Worm (Caenorhabditis elegans): ENCODE measurements around the gene nduc-2.

The nduc-2 gene

DNA sequence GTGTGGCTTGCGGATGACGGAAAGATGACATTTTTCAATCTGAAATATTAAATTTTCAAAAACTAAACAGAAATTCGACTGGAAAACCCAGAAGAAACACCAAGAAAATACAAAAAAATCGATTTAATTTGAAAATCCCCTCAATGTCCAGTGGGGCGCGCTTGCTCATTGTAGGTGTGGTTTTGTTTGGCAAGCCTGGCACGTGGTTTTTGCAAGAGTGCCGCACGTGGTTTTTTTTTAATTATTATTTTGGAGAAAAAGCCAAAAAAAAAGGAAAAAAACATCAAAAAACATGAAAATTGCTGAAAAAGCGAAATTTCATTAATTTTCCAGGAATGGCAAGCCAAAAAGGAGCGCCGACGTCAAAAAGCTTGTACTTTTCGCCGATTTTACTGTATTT, 18.0 kb upstream of the nduc-2 start, which contains the start of gene swsn-3:
TSS of gene swsn-3 (minus strand) at position 45 of the 400 bp plus-strand sequence.
- no peak for TF ChIP-seq ama-1 (optimal IDR thresholded peaks at IDR 0.05)
- TF ChIP-seq hnd-1 (tag; optimal IDR thresholded peaks at IDR 0.05): peak; percentile 68
- TF ChIP-seq ceh-36 (tag; optimal IDR thresholded peaks at IDR 0.05): peak; percentile 75
- peak; percentile 84 for TF ChIP-seq scrt-1 (GFP tag; IDR thresholded peaks at IDR 0.05)
- TF ChIP-seq ceh-13 (GFP tag; optimal IDR thresholded peaks at IDR 0.05): peak; percentile 70
- peak; percentile 44 for TF ChIP-seq hmbx-1 (tag; optimal IDR thresholded peaks at IDR 0.05)
- peak; percentile 58 for TF ChIP-seq ets-7 (tag; optimal IDR thresholded peaks at IDR 0.05)
- TF ChIP-seq F13C5.2 (tag; optimal IDR thresholded peaks at IDR 0.05): peak; percentile 96
- TF ChIP-seq flt-1 (GFP tag; IDR thresholded peaks at IDR 0.05): peak; percentile 73; the same call in 1 of the 2 replicates
- peak; percentile 55 for TF ChIP-seq tra-4 (tag; optimal IDR thresholded peaks at IDR 0.05)
- peak; percentile 80 for TF ChIP-seq aly-1 (tag; optimal IDR thresholded peaks at IDR 0.05)
- peak; percentile 81 for TF ChIP-seq tbx-11 (GFP tag; IDR thresholded peaks at IDR 0.05)
- TF ChIP-seq pes-1 (GFP tag; IDR thresholded peaks at IDR 0.05): peak; percentile 87
- peak; percentile 61 for TF ChIP-seq B0310.2 (tag; optimal IDR thresholded peaks at IDR 0.05)
- TF ChIP-seq hmg-4 (GFP tag; optimal IDR thresholded peaks at IDR 0.05): peak; percentile 79
- peak; percentile 86 for TF ChIP-seq sea-1 (GFP tag; conservative IDR thresholded peaks at IDR 0.05)
- TF ChIP-seq tbx-37 (GFP tag; conservative IDR thresholded peaks at IDR 0.05): peak; percentile 79

DNA sequence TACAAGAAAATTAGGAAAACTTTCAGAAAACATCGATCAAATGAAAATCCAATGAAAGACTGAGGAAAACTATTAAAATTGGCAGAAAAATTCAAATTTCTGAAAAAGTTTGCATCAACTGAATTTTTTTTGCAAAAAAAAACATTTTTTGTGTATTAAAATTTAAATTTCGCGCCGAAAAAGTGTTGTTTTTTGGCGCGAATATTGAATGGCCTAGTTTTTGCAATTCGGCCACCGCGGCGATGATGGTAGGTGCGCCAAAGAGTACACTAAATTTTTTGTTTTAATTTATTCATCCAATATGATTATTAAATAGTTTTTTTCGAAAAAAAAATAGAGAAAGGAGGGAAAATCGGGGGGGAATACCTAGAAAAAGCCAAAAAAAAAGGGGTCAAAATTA, 17.6 kb upstream of the nduc-2 start:
- TF ChIP-seq aly-1 (tag; optimal IDR thresholded peaks at IDR 0.05) (no peak), flt-1 (GFP tag; IDR thresholded peaks at IDR 0.05) (no peak), ceh-13 (GFP tag; optimal IDR thresholded peaks at IDR 0.05) (no peak), B0310.2 (tag; optimal IDR thresholded peaks at IDR 0.05) (no peak), hmbx-1 (tag; optimal IDR thresholded peaks at IDR 0.05) (no peak)

DNA sequence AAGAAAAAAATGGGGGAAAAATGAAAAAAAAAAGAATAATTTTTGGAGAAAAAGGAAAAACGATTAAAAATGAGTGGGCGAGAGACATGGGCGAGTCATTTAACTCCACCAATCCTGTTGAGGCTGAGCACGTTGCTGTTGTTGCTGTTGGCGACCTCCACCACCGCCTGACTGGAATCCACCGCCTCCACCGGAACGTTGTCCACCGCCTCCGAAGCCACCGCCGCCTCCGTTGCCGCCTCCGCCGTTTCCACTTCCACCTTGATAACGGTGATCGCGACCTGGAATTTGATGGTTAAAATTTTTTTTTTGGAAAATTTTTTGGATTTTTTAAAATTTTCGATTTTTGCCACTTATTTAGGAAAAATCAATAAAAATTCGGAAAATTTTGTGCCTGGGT, 15.9 kb upstream of the nduc-2 start:
- TF ChIP-seq hnd-1 (tag; optimal IDR thresholded peaks at IDR 0.05) (no peak), tbx-37 (GFP tag; conservative IDR thresholded peaks at IDR 0.05) (no peak), B0310.2 (tag; optimal IDR thresholded peaks at IDR 0.05) (no peak), tra-4 (tag; optimal IDR thresholded peaks at IDR 0.05) (no peak), ceh-36 (tag; optimal IDR thresholded peaks at IDR 0.05) (no peak), hmg-4 (GFP tag; optimal IDR thresholded peaks at IDR 0.05) (no peak), pes-1 (GFP tag; IDR thresholded peaks at IDR 0.05) (no peak), ets-7 (tag; optimal IDR thresholded peaks at IDR 0.05) (no peak)

DNA sequence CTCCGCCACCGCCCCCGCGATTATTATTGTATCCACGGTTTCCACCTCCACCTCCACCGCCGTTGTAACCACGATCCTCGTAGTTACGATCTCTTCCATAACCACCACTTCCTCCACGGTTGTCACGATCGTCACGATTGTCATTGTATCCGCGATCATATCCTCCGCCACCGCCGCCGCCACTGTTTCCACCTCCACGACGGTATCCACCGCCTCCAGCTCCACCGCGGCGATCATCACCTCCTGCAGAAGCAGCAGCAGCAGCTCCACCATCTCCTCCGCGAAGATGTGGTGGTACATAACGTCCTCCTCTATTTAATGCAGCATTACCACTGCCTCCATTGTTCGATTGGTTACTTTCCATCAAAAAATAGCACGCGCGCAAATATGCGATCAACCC, 8.0 kb upstream of the nduc-2 start, which contains the start of gene laf-1:
TSS of gene laf-1 (minus strand) at position 399 of the 400 bp plus-strand sequence.
- TF ChIP-seq tbx-11 (GFP tag; IDR thresholded peaks at IDR 0.05) (no peak), pes-1 (GFP tag; IDR thresholded peaks at IDR 0.05) (no peak), ceh-36 (tag; optimal IDR thresholded peaks at IDR 0.05) (no peak), hmg-4 (GFP tag; optimal IDR thresholded peaks at IDR 0.05) (no peak), hnd-1 (tag; optimal IDR thresholded peaks at IDR 0.05) (no peak), F13C5.2 (tag; optimal IDR thresholded peaks at IDR 0.05) (no peak), sea-1 (GFP tag; conservative IDR thresholded peaks at IDR 0.05) (no peak), hmbx-1 (tag; optimal IDR thresholded peaks at IDR 0.05) (no peak), scrt-1 (GFP tag; IDR thresholded peaks at IDR 0.05) (no peak), ets-7 (tag; optimal IDR thresholded peaks at IDR 0.05) (no peak), ceh-13 (GFP tag; optimal IDR thresholded peaks at IDR 0.05) (no peak), B0310.2 (tag; optimal IDR thresholded peaks at IDR 0.05) (no peak), aly-1 (tag; optimal IDR thresholded peaks at IDR 0.05) (no peak), tbx-37 (GFP tag; conservative IDR thresholded peaks at IDR 0.05) (no peak), ama-1 (optimal IDR thresholded peaks at IDR 0.05) (no peak), flt-1 (GFP tag; IDR thresholded peaks at IDR 0.05) (no peak)

DNA sequence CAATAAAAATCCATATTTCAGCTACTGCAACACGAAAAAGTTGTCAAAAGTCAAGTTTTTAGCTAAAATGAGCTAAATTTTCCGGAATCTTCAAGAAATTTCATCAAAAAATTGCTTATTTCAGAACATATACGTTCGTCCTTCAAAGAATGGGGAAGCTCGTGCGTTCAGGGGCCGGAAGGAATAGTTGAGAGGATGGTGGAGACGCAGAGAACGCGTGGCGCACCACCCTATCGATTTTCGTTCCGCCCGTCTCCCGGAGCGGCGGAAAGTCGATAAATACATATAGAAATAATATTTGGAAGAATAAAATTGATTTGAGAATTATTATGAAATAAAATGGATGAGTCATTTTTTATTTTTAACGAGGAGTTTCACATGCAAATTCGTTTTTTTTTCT, 6.4 kb upstream of the nduc-2 start:
- TF ChIP-seq sea-1 (GFP tag; conservative IDR thresholded peaks at IDR 0.05): no peak
- no peak for TF ChIP-seq scrt-1 (GFP tag; IDR thresholded peaks at IDR 0.05)
- TF ChIP-seq ceh-36 (tag; optimal IDR thresholded peaks at IDR 0.05): no peak
- no peak for TF ChIP-seq flt-1 (GFP tag; IDR thresholded peaks at IDR 0.05)
- TF ChIP-seq ceh-13 (GFP tag; optimal IDR thresholded peaks at IDR 0.05): no peak
- peak; percentile 76 for TF ChIP-seq ets-7 (tag; optimal IDR thresholded peaks at IDR 0.05)
- no peak for TF ChIP-seq hmg-4 (GFP tag; optimal IDR thresholded peaks at IDR 0.05)
- no peak for TF ChIP-seq tra-4 (tag; optimal IDR thresholded peaks at IDR 0.05)

DNA sequence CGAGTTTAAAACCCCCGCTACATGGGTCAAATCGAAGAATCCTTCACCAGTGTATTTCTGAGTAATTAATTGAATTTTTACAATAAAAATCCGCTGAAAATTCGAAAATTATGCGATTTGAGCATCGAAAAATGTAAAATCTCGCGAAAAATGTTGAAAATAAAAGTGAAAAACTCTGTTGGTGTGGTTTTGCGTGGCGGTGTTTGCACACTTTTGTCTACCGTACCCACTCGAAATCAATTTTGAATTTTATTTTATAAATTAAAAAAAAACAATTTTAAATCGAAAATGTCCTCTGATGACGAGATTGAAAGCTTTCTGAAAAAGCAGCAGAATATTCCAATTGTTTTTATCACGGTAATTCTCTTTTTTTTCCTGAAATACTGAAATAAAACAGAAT, 5.9 kb upstream of the nduc-2 start, which contains the start of gene Y71H2AM.6:
TSS of gene Y71H2AM.6 (plus strand) at position 264 of the 400 bp plus-strand sequence.
- peak; percentile 20 for TF ChIP-seq F13C5.2 (tag; optimal IDR thresholded peaks at IDR 0.05)
- TF ChIP-seq sea-1 (GFP tag; conservative IDR thresholded peaks at IDR 0.05): no peak
- TF ChIP-seq hmbx-1 (tag; optimal IDR thresholded peaks at IDR 0.05): no peak
- no peak for TF ChIP-seq flt-1 (GFP tag; IDR thresholded peaks at IDR 0.05)
- no peak for TF ChIP-seq scrt-1 (GFP tag; IDR thresholded peaks at IDR 0.05)

DNA sequence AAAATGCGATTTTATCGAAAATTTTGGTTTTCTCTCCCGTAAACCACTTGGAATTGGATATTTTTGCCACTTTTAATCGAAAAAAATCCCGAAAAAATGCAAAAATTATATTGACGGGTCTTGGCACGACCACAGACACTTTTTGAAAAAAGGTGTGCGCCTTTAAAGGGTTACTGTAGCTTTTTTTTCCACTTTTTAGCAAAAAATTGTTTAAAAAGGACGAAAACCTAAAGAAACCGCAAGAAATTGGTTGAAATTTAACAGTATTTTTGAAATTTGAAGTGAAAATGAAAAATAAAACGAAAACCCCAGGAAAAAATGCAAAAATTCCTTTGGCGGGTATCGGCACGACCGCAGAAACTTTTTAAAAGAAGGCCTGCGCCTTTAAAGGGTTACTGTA, 4.8 kb upstream of the nduc-2 start:
- TF ChIP-seq ceh-36 (tag; optimal IDR thresholded peaks at IDR 0.05) (no peak), ama-1 (optimal IDR thresholded peaks at IDR 0.05) (no peak), tbx-37 (GFP tag; conservative IDR thresholded peaks at IDR 0.05) (no peak), aly-1 (tag; optimal IDR thresholded peaks at IDR 0.05) (no peak), scrt-1 (GFP tag; IDR thresholded peaks at IDR 0.05) (no peak), F13C5.2 (tag; optimal IDR thresholded peaks at IDR 0.05) (no peak), hnd-1 (tag; optimal IDR thresholded peaks at IDR 0.05) (no peak), tra-4 (tag; optimal IDR thresholded peaks at IDR 0.05) (no peak), tbx-11 (GFP tag; IDR thresholded peaks at IDR 0.05) (no peak), flt-1 (GFP tag; IDR thresholded peaks at IDR 0.05) (no peak)

DNA sequence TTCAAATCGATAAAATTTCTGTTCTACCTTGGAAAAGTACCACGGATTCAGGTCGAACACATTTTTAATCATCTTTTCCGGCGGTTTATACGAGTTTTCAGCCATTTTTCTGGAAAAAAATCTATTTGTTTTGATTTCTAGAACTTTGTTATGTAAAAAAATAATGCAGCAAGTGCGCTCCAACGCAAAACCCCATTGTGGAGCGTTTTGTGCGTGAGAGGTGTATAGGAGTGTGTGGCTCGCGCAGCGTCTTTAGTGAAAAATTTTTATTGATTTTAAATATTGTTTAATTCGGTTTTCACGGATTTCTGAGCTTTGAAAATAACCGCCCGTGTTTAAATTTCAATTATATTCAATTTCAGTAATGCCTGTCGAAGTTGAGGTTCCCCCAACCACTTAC, 812 bp upstream of the nduc-2 start, which contains the start of gene Y71H2AM.20:
TSS of gene Y71H2AM.20 (minus strand) at position 109 of the 400 bp plus-strand sequence.
- TF ChIP-seq sea-1 (GFP tag; conservative IDR thresholded peaks at IDR 0.05): peak; percentile 72
- TF ChIP-seq hmg-4 (GFP tag; optimal IDR thresholded peaks at IDR 0.05): peak; percentile 28
- 0 out of 2 replicates have a peak, but pooled peaks have one; percentile 53 for TF ChIP-seq flt-1 (GFP tag; IDR thresholded peaks at IDR 0.05)
- peak; percentile 87 for TF ChIP-seq F13C5.2 (tag; optimal IDR thresholded peaks at IDR 0.05)
- TF ChIP-seq ceh-36 (tag; optimal IDR thresholded peaks at IDR 0.05): peak; percentile 58
- no peak for TF ChIP-seq aly-1 (tag; optimal IDR thresholded peaks at IDR 0.05)
- TF ChIP-seq B0310.2 (tag; optimal IDR thresholded peaks at IDR 0.05): peak; percentile 44
- TF ChIP-seq ets-7 (tag; optimal IDR thresholded peaks at IDR 0.05): no peak
- peak; percentile 37; the same call in 1 of the 2 replicates for TF ChIP-seq tbx-37 (GFP tag; conservative IDR thresholded peaks at IDR 0.05)
- TF ChIP-seq pes-1 (GFP tag; IDR thresholded peaks at IDR 0.05): peak; percentile 73
- TF ChIP-seq ceh-13 (GFP tag; optimal IDR thresholded peaks at IDR 0.05): no peak
- no peak for TF ChIP-seq ama-1 (optimal IDR thresholded peaks at IDR 0.05)
- 0 out of 2 replicates have a peak, but pooled peaks have one; percentile 55 for TF ChIP-seq scrt-1 (GFP tag; IDR thresholded peaks at IDR 0.05)
- TF ChIP-seq tra-4 (tag; optimal IDR thresholded peaks at IDR 0.05): peak; percentile 5
- no peak for TF ChIP-seq hmbx-1 (tag; optimal IDR thresholded peaks at IDR 0.05)
- TF ChIP-seq tbx-11 (GFP tag; IDR thresholded peaks at IDR 0.05): 0 out of 2 replicates have a peak, but pooled peaks have one; percentile 38
- no peak for TF ChIP-seq hnd-1 (tag; optimal IDR thresholded peaks at IDR 0.05)
